Worm (Caenorhabditis elegans) whole organism, late embryonic: ENCODE measurements around the gene K09F6.3.

Experiments used
- C08G9.2 ChIP-seq: sonication (generic microtip); optimal IDR thresholded peaks from 2 replicates; lab custom pipeline; 2016; ENCODE audit warnings: mild to moderate bottlenecking, missing genetic modification characterization, moderate library complexity, missing compliant biosample characterization
- C38D4.7 ChIP-seq: fragments of 200-800 bp; sonication (Bioruptor generic); optimal IDR thresholded peaks from 2 replicates; lab custom pipeline; 2018; ENCODE audit warnings: mild to moderate bottlenecking, missing genetic modification characterization, moderate library complexity, missing compliant biosample characterization
- F13H6.1 ChIP-seq: sonication (generic microtip); optimal IDR thresholded peaks from 2 replicates; lab custom pipeline; 2016; ENCODE audit warnings: missing genetic modification characterization, missing compliant biosample characterization
- K02D7.2 ChIP-seq: sonication (generic microtip); optimal IDR thresholded peaks from 2 replicates; lab custom pipeline; 2017; ENCODE audit warnings: mild to moderate bottlenecking, missing genetic modification characterization, missing compliant biosample characterization
- K09A11.1 ChIP-seq: sonication (generic microtip); optimal IDR thresholded peaks from 2 replicates; lab custom pipeline; 2017; ENCODE audit warnings: antibody characterized with exemption, mild to moderate bottlenecking, missing genetic modification characterization, missing compliant biosample characterization; ENCODE audit not compliant: insufficient read depth
- T23F11.4 ChIP-seq: fragments of 200-800 bp; sonication (Bioruptor generic); optimal IDR thresholded peaks from 2 replicates; lab custom pipeline; 2018; ENCODE audit warnings: mild to moderate bottlenecking, missing genetic modification characterization, missing compliant biosample characterization
- Y22D7AL.16 ChIP-seq: sonication (generic microtip); optimal IDR thresholded peaks from 2 replicates; lab custom pipeline; 2016; ENCODE audit warnings: missing genetic modification characterization, missing compliant biosample characterization
- ama-1 ChIP-seq: fragments of 150-350 bp; optimal IDR thresholded peaks from 2 replicates; lab custom pipeline; 2014
- ceh-18 ChIP-seq: sonication (generic microtip); optimal IDR thresholded peaks from 2 replicates; lab custom pipeline; 2016; ENCODE audit warnings: missing genetic modification characterization, missing compliant biosample characterization
- ceh-19 ChIP-seq: fragments of 200-800 bp; sonication (Bioruptor generic); optimal IDR thresholded peaks from 2 replicates; lab custom pipeline; 2018; ENCODE audit warnings: mild to moderate bottlenecking, missing genetic modification characterization, missing compliant biosample characterization
- ceh-30 ChIP-seq: fragments of 150-350 bp; optimal IDR thresholded peaks from 2 replicates; lab custom pipeline; 2014; ENCODE audit warnings: missing biosample characterization, missing genetic modification characterization
- ceh-31 ChIP-seq: sonication (generic microtip); optimal IDR thresholded peaks from 2 replicates; lab custom pipeline; 2016; ENCODE audit warnings: missing genetic modification characterization, missing compliant biosample characterization
- ceh-34 ChIP-seq: sonication (generic microtip); optimal IDR thresholded peaks from 2 replicates; lab custom pipeline; 2016; ENCODE audit warnings: mild to moderate bottlenecking, missing genetic modification characterization, missing compliant biosample characterization
- ceh-45 ChIP-seq: fragments of 200-800 bp; sonication (Bioruptor generic); IDR thresholded peaks from 2 replicates; pipeline ENCODE4 v1.3.6; 2022; ENCODE audit warnings: missing genetic modification reagents, missing genetic modification characterization, missing compliant biosample characterization
- ceh-48 ChIP-seq: sonication (generic microtip); optimal IDR thresholded peaks from 2 replicates; lab custom pipeline; 2016; ENCODE audit warnings: missing genetic modification characterization, inconsistent platforms, missing compliant biosample characterization
- ceh-6 ChIP-seq: fragments of 200-800 bp; sonication (Bioruptor generic); optimal IDR thresholded peaks from 2 replicates; lab custom pipeline; 2018; ENCODE audit warnings: mild to moderate bottlenecking, missing genetic modification characterization, missing compliant biosample characterization
- ceh-9 ChIP-seq: sonication (generic microtip); optimal IDR thresholded peaks from 2 replicates; lab custom pipeline; 2016; ENCODE audit warnings: mild to moderate bottlenecking, missing genetic modification characterization, inconsistent platforms, missing compliant biosample characterization
- dmd-4 ChIP-seq: sonication (generic microtip); optimal IDR thresholded peaks from 2 replicates; lab custom pipeline; 2016; ENCODE audit warnings: borderline replicate concordance, missing genetic modification characterization, missing compliant biosample characterization
- ets-4 ChIP-seq: sonication (generic microtip); optimal IDR thresholded peaks from 2 replicates; lab custom pipeline; 2016; ENCODE audit warnings: missing genetic modification characterization, missing compliant biosample characterization
- eyg-1 ChIP-seq: sonication (generic microtip); optimal IDR thresholded peaks from 2 replicates; lab custom pipeline; 2016; ENCODE audit warnings: missing genotype, missing genetic modification characterization, missing compliant biosample characterization
- fkh-10 ChIP-seq: fragments of 150-350 bp; optimal IDR thresholded peaks from 2 replicates; lab custom pipeline; 2014; ENCODE audit warnings: missing biosample characterization, missing genetic modification reagents, missing genetic modification characterization
- fkh-6 ChIP-seq: sonication (generic microtip); optimal IDR thresholded peaks from 2 replicates; lab custom pipeline; 2016; ENCODE audit warnings: missing genetic modification characterization, missing compliant biosample characterization
- gmeb-2 ChIP-seq: sonication (generic microtip); optimal IDR thresholded peaks from 2 replicates; lab custom pipeline; 2016; ENCODE audit warnings: missing genetic modification characterization, inconsistent platforms, missing compliant biosample characterization
- hlh-13 ChIP-seq: fragments of 200-800 bp; sonication (Bioruptor generic); optimal IDR thresholded peaks from 2 replicates; lab custom pipeline; 2018; ENCODE audit warnings: mild to moderate bottlenecking, missing genetic modification characterization, missing compliant biosample characterization
- hlh-6 ChIP-seq: sonication (generic microtip); optimal IDR thresholded peaks from 2 replicates; lab custom pipeline; 2016; ENCODE audit warnings: missing genotype, missing genetic modification characterization, missing compliant biosample characterization
- hlh-8 ChIP-seq: sonication (generic microtip); optimal IDR thresholded peaks from 2 replicates; lab custom pipeline; 2016; ENCODE audit warnings: missing genotype, missing genetic modification characterization, missing compliant biosample characterization
- lin-11 ChIP-seq: fragments of 200-800 bp; sonication (Bioruptor generic); optimal IDR thresholded peaks from 2 replicates; lab custom pipeline; 2018; ENCODE audit warnings: mild to moderate bottlenecking, missing genetic modification characterization, missing compliant biosample characterization
- nfya-1 ChIP-seq: sonication (generic microtip); optimal IDR thresholded peaks from 2 replicates; lab custom pipeline; 2017; ENCODE audit warnings: missing genetic modification characterization, mild to moderate bottlenecking, missing compliant biosample characterization, antibody characterized with exemption, moderate library complexity
- nhr-11 ChIP-seq: fragments of 150-350 bp; optimal IDR thresholded peaks from 2 replicates; lab custom pipeline; 2014; ENCODE audit warnings: missing biosample characterization, missing genetic modification characterization
- nhr-232 ChIP-seq: sonication (generic microtip); optimal IDR thresholded peaks from 2 replicates; lab custom pipeline; 2016; ENCODE audit warnings: missing genetic modification characterization, missing compliant biosample characterization
- npax-4 ChIP-seq: sonication (generic microtip); optimal IDR thresholded peaks from 2 replicates; lab custom pipeline; 2016; ENCODE audit warnings: missing genetic modification characterization, missing compliant biosample characterization
- odd-2 ChIP-seq: sonication (generic microtip); optimal IDR thresholded peaks from 2 replicates; lab custom pipeline; 2017; ENCODE audit warnings: antibody characterized with exemption, mild to moderate bottlenecking, missing genetic modification characterization, missing compliant biosample characterization
- pax-1 ChIP-seq: fragments of 150-350 bp; optimal IDR thresholded peaks from 2 replicates; lab custom pipeline; 2014; ENCODE audit warnings: missing biosample characterization, missing genetic modification characterization
- pha-4 ChIP-seq: fragments of 150-350 bp; optimal IDR thresholded peaks from 2 replicates; lab custom pipeline; 2018; ENCODE audit warnings: missing biosample characterization, missing genetic modification reagents, missing genetic modification characterization
- rnt-1 ChIP-seq: sonication (generic microtip); optimal IDR thresholded peaks from 2 replicates; lab custom pipeline; 2016; ENCODE audit warnings: missing genetic modification characterization, missing compliant biosample characterization
- tbx-2 ChIP-seq: sonication (generic microtip); optimal IDR thresholded peaks from 2 replicates; lab custom pipeline; 2016; ENCODE audit warnings: missing genetic modification characterization, missing compliant biosample characterization
- unc-3 ChIP-seq, 2 experiments: fragments of 200-800 bp in 1 of 2; sonication (Bioruptor generic) in 1 of 2; sonication (generic microtip) in 1 of 2; conservative IDR thresholded peaks in 1 of 2; optimal IDR thresholded peaks in 1 of 2; 2 replicates each; pipeline versions ENCODE4 v1.3.6 to Lab custom; 2016 to 2022; ENCODE audit warnings: missing compliant biosample characterization in 2 of 2, missing genetic modification characterization in 2 of 2, missing genetic modification reagents in 1 of 2
- unc-42 ChIP-seq: sonication (generic microtip); optimal IDR thresholded peaks from 2 replicates; lab custom pipeline; 2016; ENCODE audit warnings: missing genotype, missing genetic modification characterization, missing compliant biosample characterization
- unc-55 ChIP-seq: sonication (generic microtip); optimal IDR thresholded peaks from 2 replicates; lab custom pipeline; 2017; ENCODE audit warnings: missing biosample characterization, missing genetic modification reagents, missing genetic modification characterization
- ztf-16 ChIP-seq: sonication (generic microtip); optimal IDR thresholded peaks from 2 replicates; lab custom pipeline; 2017; ENCODE audit warnings: missing genetic modification characterization, missing compliant biosample characterization

Gene K09F6.3

ce11 chrII:2219880-2220279 lies 35.1 kb upstream of the K09F6.3 start, which contains the start of gene Y59C2A.3 (continued):
- TF ChIP-seq F13H6.1 (tag; lab: Kevin White, UChicago), result no peak
- TF ChIP-seq ceh-6 (GFP tag; lab: Kevin White, UChicago), result no peak
- no peak for TF ChIP-seq ceh-45 (GFP tag; lab: Robert Waterston, UW)
- no peak for TF ChIP-seq hlh-6 (tag; lab: Kevin White, UChicago)
- TF ChIP-seq odd-2 (tag; lab: Kevin White, UChicago), result no peak
- no peak for TF ChIP-seq T23F11.4 (GFP tag; lab: Kevin White, UChicago)
- TF ChIP-seq lin-11, result no peak
- peak; percentile 35 for TF ChIP-seq unc-55 (GFP tag; lab: Kevin White, UChicago)
- peak; percentile 58 for TF ChIP-seq unc-42 (tag; lab: Kevin White, UChicago)
- no peak for TF ChIP-seq eyg-1 (tag; lab: Kevin White, UChicago)
- peak; percentile 61 for TF ChIP-seq ceh-31
- no peak for TF ChIP-seq nhr-11 (tag; lab: Kevin White, UChicago)
- peak; percentile 61 for TF ChIP-seq nfya-1 (tag; lab: Kevin White, UChicago)
- TF ChIP-seq ceh-30 (tag; lab: Kevin White, UChicago), result no peak
- TF ChIP-seq ztf-16 (tag; lab: Kevin White, UChicago), result no peak
- no peak for TF ChIP-seq hlh-8 (tag; lab: Kevin White, UChicago)
- TF ChIP-seq tbx-2 (tag; lab: Kevin White, UChicago), result peak; percentile 56
- no peak for TF ChIP-seq gmeb-2
- no peak for TF ChIP-seq npax-4 (tag; lab: Kevin White, UChicago)
- no peak for TF ChIP-seq dmd-4
- TF ChIP-seq fkh-10 (GFP tag; lab: Kevin White, UChicago), result no peak
- TF ChIP-seq K02D7.2 (tag; lab: Kevin White, UChicago), result no peak
- no peak for TF ChIP-seq ama-1 (lab: Kevin White, UChicago)
- TF ChIP-seq Y22D7AL.16 (tag; lab: Kevin White, UChicago), result no peak
- TF ChIP-seq rnt-1, result peak; percentile 47
- TF ChIP-seq C38D4.7, result no peak
- peak; percentile 2 for TF ChIP-seq C08G9.2 (tag; lab: Kevin White, UChicago)
- TF ChIP-seq K09A11.1 (tag; lab: Kevin White, UChicago), result no peak
- TF ChIP-seq ceh-34, result peak; percentile 35
- TF ChIP-seq ceh-19 (GFP tag; lab: Kevin White, UChicago), result no peak
- TF ChIP-seq hlh-13 (GFP tag; lab: Kevin White, UChicago), result no peak
- TF ChIP-seq ets-4 (tag; lab: Kevin White, UChicago), result no peak
- no peak for TF ChIP-seq fkh-6
- TF ChIP-seq ceh-18, result peak; percentile 20
- TF ChIP-seq pha-4 (tag; lab: Kevin White, UChicago), result no peak
- TF ChIP-seq ceh-48 (tag; lab: Kevin White, UChicago), result peak; percentile 85

ce11 chrII:2221196-2221896 lies 33.6 kb upstream of the K09F6.3 start:
- TF ChIP-seq ceh-30 (tag; lab: Kevin White, UChicago), result peak; percentile 100
- TF ChIP-seq ets-4 (tag; lab: Kevin White, UChicago), result no peak

ce11 chrII:2223467-2223866 lies 31.5 kb upstream of the K09F6.3 start, which contains the start of gene cbs-2:
Gene cbs-2 (minus strand): TSS chrII:2223567.
- no peak for TF ChIP-seq nfya-1 (tag; lab: Kevin White, UChicago)
- TF ChIP-seq nhr-232 (tag; lab: Kevin White, UChicago), result no peak
- TF ChIP-seq ceh-34, result no peak
- no peak for TF ChIP-seq npax-4 (tag; lab: Kevin White, UChicago)
- no peak for TF ChIP-seq unc-3 (GFP tag; conservative IDR thresholded peaks at IDR 0.05; lab: Robert Waterston, UW)
- no peak for TF ChIP-seq unc-3 (tag; optimal IDR thresholded peaks at IDR 0.05; lab: Kevin White, UChicago)
- no peak for TF ChIP-seq gmeb-2
- TF ChIP-seq ceh-6 (GFP tag; lab: Kevin White, UChicago), result no peak
- TF ChIP-seq pax-1, result no peak
- no peak for TF ChIP-seq ceh-9 (tag; lab: Kevin White, UChicago)
